Fruit fly (Drosophila melanogaster) whole organism, embryonic: ENCODE results near the gene rec.

Experiments
- Antp ChIP-seq: fragments of 200-800 bp; sonication (Bioruptor generic); optimal IDR thresholded peaks from 3 replicates; lab custom pipeline; 2016; ENCODE audit warnings: missing biosample characterization, missing genetic modification characterization
- Atf-2 ChIP-seq: fragments of 200-800 bp; sonication (Bioruptor generic); optimal IDR thresholded peaks from 2 replicates; lab custom pipeline; 2016; ENCODE audit warnings: missing biosample characterization, missing genetic modification characterization
- Bdp1 ChIP-seq: fragments of 200-800 bp; sonication (Bioruptor generic); optimal IDR thresholded peaks from 3 replicates; lab custom pipeline; 2016; ENCODE audit warnings: missing biosample characterization, missing genetic modification characterization
- Bteb2 ChIP-seq: fragments of 200-800 bp; sonication (Bioruptor generic); optimal IDR thresholded peaks from 2 replicates; lab custom pipeline; 2016; ENCODE audit warnings: missing biosample characterization, missing genetic modification characterization
- CG10431 ChIP-seq: fragments of 200-800 bp; sonication (Bioruptor generic); optimal IDR thresholded peaks from 3 replicates; lab custom pipeline; 2018; ENCODE audit warnings: missing biosample characterization, mild to moderate bottlenecking, missing genetic modification characterization
- CG10543 ChIP-seq: fragments of 200-800 bp; sonication (Bioruptor generic); optimal IDR thresholded peaks from 3 replicates; lab custom pipeline; 2017; ENCODE audit warnings: missing biosample characterization, mild to moderate bottlenecking, missing genetic modification characterization, moderate library complexity
- CG12219 ChIP-seq: fragments of 200-800 bp; sonication (Bioruptor generic); optimal IDR thresholded peaks from 3 replicates; lab custom pipeline; 2018; ENCODE audit warnings: missing biosample characterization, mild to moderate bottlenecking, missing genetic modification characterization
- CG13287 ChIP-seq: fragments of 200-800 bp; sonication (Bioruptor generic); IDR thresholded peaks from 2 replicates; pipeline ENCODE4 v1.3.6; 2022; ENCODE audit warnings: missing biosample characterization, missing genetic modification characterization; ENCODE audit not compliant: partially characterized antibody
- CG15269 ChIP-seq: fragments of 200-800 bp; sonication (Bioruptor generic); optimal IDR thresholded peaks from 2 replicates; lab custom pipeline; 2018; ENCODE audit warnings: missing biosample characterization, mild to moderate bottlenecking, missing genetic modification characterization, moderate library complexity
- CG17186 ChIP-seq: fragments of 200-800 bp; sonication (Bioruptor generic); optimal IDR thresholded peaks from 3 replicates; lab custom pipeline; 2017; ENCODE audit warnings: missing biosample characterization, missing genetic modification reagents, missing genetic modification characterization
- CG2678 ChIP-seq: fragments of 200-800 bp; sonication (Bioruptor generic); optimal IDR thresholded peaks from 3 replicates; lab custom pipeline; 2019; ENCODE audit warnings: missing biosample characterization, mild to moderate bottlenecking, missing genetic modification characterization, moderate library complexity
- CG3407 ChIP-seq: fragments of 200-800 bp; sonication (Bioruptor generic); optimal IDR thresholded peaks from 2 replicates; lab custom pipeline; 2018; ENCODE audit warnings: missing biosample characterization, mild to moderate bottlenecking, missing genetic modification characterization
- CG6175 ChIP-seq: fragments of 200-800 bp; sonication (Bioruptor generic); IDR thresholded peaks from 3 replicates; pipeline ENCODE4 v1.3.6; 2022; ENCODE audit warnings: missing biosample characterization, missing genetic modification characterization
- CG6254 ChIP-seq: fragments of 200-800 bp; sonication (Bioruptor generic); optimal IDR thresholded peaks from 3 replicates; lab custom pipeline; 2017; ENCODE audit warnings: mild to moderate bottlenecking, missing biosample characterization, missing genetic modification reagents, missing genetic modification characterization
- CG6791 ChIP-seq: fragments of 200-800 bp; sonication (Bioruptor generic); IDR thresholded peaks from 3 replicates; pipeline ENCODE4 v1.3.6; 2022; ENCODE audit warnings: missing biosample characterization, missing genetic modification characterization; ENCODE audit not compliant: partially characterized antibody
- CG7271 ChIP-seq: fragments of 200-800 bp; sonication (Bioruptor generic); optimal IDR thresholded peaks from 2 replicates; lab custom pipeline; 2018; ENCODE audit warnings: missing biosample characterization, mild to moderate bottlenecking, missing genetic modification characterization, moderate library complexity
- CG7372 ChIP-seq: fragments of 200-800 bp; sonication (Bioruptor generic); IDR thresholded peaks from 2 replicates; pipeline ENCODE4 v1.3.6; 2022; ENCODE audit warnings: missing biosample characterization, missing genetic modification characterization
- CkIIα-i1 ChIP-seq: fragments of 200-800 bp; sonication (Bioruptor generic); IDR thresholded peaks from 2 replicates; pipeline ENCODE4 v1.3.6; 2022; ENCODE audit warnings: missing biosample characterization, missing genetic modification characterization
- D19B ChIP-seq: fragments of 200-800 bp; sonication (Bioruptor generic); optimal IDR thresholded peaks from 2 replicates; lab custom pipeline; 2017; ENCODE audit warnings: missing biosample characterization, mild to moderate bottlenecking, missing genetic modification characterization
- Dll ChIP-seq: fragments of 200-800 bp; sonication (Bioruptor generic); IDR thresholded peaks from 4 replicates; pipeline ENCODE4 v1.3.6; 2022; ENCODE audit warnings: missing biosample characterization, missing genetic modification characterization; ENCODE audit not compliant: partially characterized antibody
- Doc3 ChIP-seq: fragments of 200-800 bp; sonication (Bioruptor generic); IDR thresholded peaks from 3 replicates; pipeline ENCODE4 v1.3.6; 2022; ENCODE audit warnings: missing biosample characterization, missing genetic modification characterization; ENCODE audit not compliant: partially characterized antibody
- Fer1 ChIP-seq: fragments of 200-800 bp; sonication (Bioruptor generic); optimal IDR thresholded peaks from 2 replicates; lab custom pipeline; 2017; ENCODE audit warnings: missing biosample characterization, mild to moderate bottlenecking, missing genetic modification characterization
- Fer3 ChIP-seq: fragments of 200-800 bp; sonication (Bioruptor generic); optimal IDR thresholded peaks from 2 replicates; lab custom pipeline; 2018; ENCODE audit warnings: missing biosample characterization, mild to moderate bottlenecking, missing genetic modification characterization, moderate library complexity
- Max ChIP-seq: fragments of 200-800 bp; sonication (Bioruptor generic); optimal IDR thresholded peaks from 2 replicates; lab custom pipeline; 2016; ENCODE audit warnings: missing biosample characterization, mild to moderate bottlenecking, missing genetic modification characterization
- Oli ChIP-seq: fragments of 200-800 bp; sonication (Bioruptor generic); optimal IDR thresholded peaks from 2 replicates; lab custom pipeline; 2018; ENCODE audit warnings: missing biosample characterization, mild to moderate bottlenecking, missing genetic modification characterization, moderate library complexity
- Opbp ChIP-seq: fragments of 200-800 bp; sonication (Bioruptor generic); IDR thresholded peaks from 3 replicates; pipeline ENCODE4 v1.3.6; 2022; ENCODE audit warnings: missing biosample characterization, missing genetic modification characterization; ENCODE audit not compliant: partially characterized antibody
- Rfx ChIP-seq: fragments of 200-800 bp; sonication (Bioruptor generic); IDR thresholded peaks from 2 replicates; pipeline ENCODE4 v1.3.6; 2022; ENCODE audit warnings: missing biosample characterization, missing genetic modification characterization
- YL-1 ChIP-seq: fragments of 200-800 bp; sonication (Bioruptor generic); optimal IDR thresholded peaks from 3 replicates; lab custom pipeline; 2017; ENCODE audit warnings: missing biosample characterization, mild to moderate bottlenecking, missing genetic modification characterization
- bsh ChIP-seq, 2 experiments: fragments of 200-800 bp; sonication (Bioruptor generic); optimal IDR thresholded peaks; 2 replicates each; lab custom pipeline; 2017 to 2018; ENCODE audit warnings: mild to moderate bottlenecking in 2 of 2, missing biosample characterization in 2 of 2, missing genetic modification characterization in 2 of 2, moderate library complexity in 1 of 2
- cad ChIP-seq: fragments of >200 bp; optimal IDR thresholded peaks from 2 replicates; lab custom pipeline; 2017; ENCODE audit warnings: missing biosample characterization, missing genetic modification characterization
- caup ChIP-seq: fragments of 200-800 bp; sonication (Bioruptor generic); optimal IDR thresholded peaks from 3 replicates; lab custom pipeline; 2017; ENCODE audit warnings: missing biosample characterization, mild to moderate bottlenecking, missing genetic modification characterization, moderate library complexity; ENCODE audit not compliant: severe bottlenecking
- corto ChIP-seq: fragments of 200-800 bp; sonication (Bioruptor generic); optimal IDR thresholded peaks from 2 replicates; lab custom pipeline; 2016; ENCODE audit warnings: missing biosample characterization, mild to moderate bottlenecking, missing genetic modification characterization, moderate library complexity
- ewg ChIP-seq: fragments of 200-800 bp; sonication (Bioruptor generic); optimal IDR thresholded peaks from 3 replicates; lab custom pipeline; 2017; ENCODE audit warnings: mild to moderate bottlenecking, missing biosample characterization, missing genetic modification reagents, missing genetic modification characterization
- fd64A ChIP-seq: fragments of 200-800 bp; sonication (Bioruptor generic); optimal IDR thresholded peaks from 3 replicates; lab custom pipeline; 2018; ENCODE audit warnings: missing biosample characterization, mild to moderate bottlenecking, missing genetic modification characterization
- grau ChIP-seq: fragments of 200-800 bp; optimal IDR thresholded peaks from 3 replicates; lab custom pipeline; 2019; ENCODE audit warnings: missing biosample characterization, mild to moderate bottlenecking, missing genetic modification characterization, moderate library complexity
- h ChIP-seq: fragments of >200 bp; optimal IDR thresholded peaks from 2 replicates; lab custom pipeline; 2017
- hkb ChIP-seq, 2 experiments: fragments of 200-800 bp in 1 of 2; fragments of >200 bp in 1 of 2; sonication (Bioruptor generic) in 1 of 2; IDR thresholded peaks in 1 of 2; optimal IDR thresholded peaks in 1 of 2; 2 replicates each; pipeline versions ENCODE4 v1.3.6 to Lab custom; 2017 to 2022; ENCODE audit warnings: missing biosample characterization in 1 of 2, missing genetic modification characterization in 1 of 2
- hth ChIP-seq: fragments of >200 bp; optimal IDR thresholded peaks from 2 replicates; lab custom pipeline; 2017; ENCODE audit warnings: inconsistent platforms
- inv ChIP-seq: fragments of 200-800 bp; sonication (Bioruptor generic); IDR thresholded peaks from 2 replicates; pipeline ENCODE4 v1.3.6; 2022; ENCODE audit warnings: missing biosample characterization, missing genetic modification characterization; ENCODE audit not compliant: partially characterized antibody
- mirr ChIP-seq: fragments of 200-800 bp; sonication (Bioruptor generic); optimal IDR thresholded peaks from 3 replicates; lab custom pipeline; 2018; ENCODE audit warnings: missing biosample characterization, mild to moderate bottlenecking, missing genetic modification characterization
- mld ChIP-seq: fragments of 200-800 bp; sonication (Bioruptor generic); IDR thresholded peaks from 3 replicates; pipeline ENCODE4 v1.3.6; 2022; ENCODE audit warnings: missing biosample characterization, missing genetic modification characterization; ENCODE audit not compliant: partially characterized antibody
- p53 ChIP-seq: fragments of 200-800 bp; sonication (Bioruptor generic); optimal IDR thresholded peaks from 2 replicates; lab custom pipeline; 2016; ENCODE audit warnings: missing biosample characterization, missing genetic modification characterization
- pros ChIP-seq: fragments of 200-800 bp; sonication (Bioruptor generic); optimal IDR thresholded peaks from 3 replicates; lab custom pipeline; 2019; ENCODE audit warnings: missing biosample characterization, mild to moderate bottlenecking, missing genetic modification characterization, moderate library complexity
- pum ChIP-seq: fragments of 200-800 bp; sonication (Bioruptor generic); optimal IDR thresholded peaks from 2 replicates; lab custom pipeline; 2016; ENCODE audit warnings: missing biosample characterization, missing genetic modification characterization
- sens ChIP-seq: fragments of 200-800 bp; sonication (Bioruptor generic); peaks from one replicate; lab custom pipeline; 2016; ENCODE audit warnings: missing biosample characterization, missing genetic modification characterization
- seq ChIP-seq: fragments of 200-800 bp; sonication (Bioruptor generic); IDR thresholded peaks from 2 replicates; pipeline ENCODE4 v1.3.6; 2022; ENCODE audit warnings: missing biosample characterization, missing genetic modification characterization
- sna ChIP-seq: fragments of 200-800 bp; sonication (Bioruptor generic); IDR thresholded peaks from 2 replicates; pipeline ENCODE4 v1.3.6; 2022; ENCODE audit warnings: missing biosample characterization, missing genetic modification characterization; ENCODE audit not compliant: partially characterized antibody
- ssp ChIP-seq: fragments of 200-800 bp; sonication (Bioruptor generic); IDR thresholded peaks from 2 replicates; pipeline ENCODE4 v1.3.6; 2022; ENCODE audit warnings: missing biosample characterization, missing genetic modification characterization
- tio ChIP-seq: fragments of 200-800 bp; sonication (Bioruptor generic); optimal IDR thresholded peaks from 2 replicates; lab custom pipeline; 2017; ENCODE audit warnings: missing biosample characterization, missing genetic modification characterization, inconsistent platforms
- wek ChIP-seq: fragments of 200-800 bp; sonication (Bioruptor generic); optimal IDR thresholded peaks from 3 replicates; lab custom pipeline; 2018; ENCODE audit warnings: missing biosample characterization, mild to moderate bottlenecking, missing genetic modification characterization, moderate library complexity

Gene rec

dm6 chr3R:15793372-15793802 lies 39.0 kb downstream of the rec start, which contains the start of gene nsl1 (continued):
- peak; percentile 96 for TF ChIP-seq CG13287
- peak; percentile 8 for TF ChIP-seq CG7271
- no peak for TF ChIP-seq Bdp1 (GFP tag; lab: Kevin White, UChicago)
- TF ChIP-seq Atf-2 (GFP tag; lab: Kevin White, UChicago): no peak
- TF ChIP-seq CG3407: no peak
- peak; percentile 98 for TF ChIP-seq CG17186 (GFP tag; lab: Kevin White, UChicago)
- TF ChIP-seq grau (tag; lab: Kevin White, UChicago): peak; percentile 44
- TF ChIP-seq CG10431 (GFP tag; lab: Kevin White, UChicago): no peak
- no peak for TF ChIP-seq hth (lab: Kevin White, UChicago)
- peak; percentile 56; the same call in 1 of the 2 replicates for TF ChIP-seq Rfx (GFP tag; lab: Robert Waterston, UW)
- TF ChIP-seq Max (GFP tag; lab: Kevin White, UChicago): peak; percentile 41
- peak; percentile 97 for TF ChIP-seq inv (GFP tag; lab: Robert Waterston, UW)
- no peak for TF ChIP-seq CG12219 (GFP tag; lab: Kevin White, UChicago)
- TF ChIP-seq ewg (GFP tag; lab: Kevin White, UChicago): peak; percentile 89
- peak; percentile 63 for TF ChIP-seq caup (GFP tag; lab: Kevin White, UChicago)
- TF ChIP-seq YL-1: peak; percentile 94
- peak; percentile 67 for TF ChIP-seq hkb (optimal IDR thresholded peaks at IDR 0.05; lab: Kevin White, UChicago)
- TF ChIP-seq hkb (GFP tag; IDR thresholded peaks at IDR 0.05; lab: Robert Waterston, UW): 0 out of 2 replicates have a peak, but pooled peaks have one; percentile 11
- TF ChIP-seq Opbp: peak; percentile 96
- TF ChIP-seq CkIIα-i1: no peak
- peak; percentile 96 for TF ChIP-seq CG6791 (GFP tag; lab: Robert Waterston, UW)
- no peak for TF ChIP-seq CG7372 (GFP tag; lab: Robert Waterston, UW)
- peak; percentile 33 for TF ChIP-seq mirr (GFP tag; lab: Kevin White, UChicago)
- peak; percentile 17 for TF ChIP-seq CG2678
- no peak for TF ChIP-seq CG6254
- peak; percentile 96 for TF ChIP-seq sna (GFP tag; lab: Robert Waterston, UW)
- no peak for TF ChIP-seq D19B (GFP tag; lab: Kevin White, UChicago)
- no peak for TF ChIP-seq wek
- TF ChIP-seq Antp (GFP tag; lab: Kevin White, UChicago): peak; percentile 24
- no peak for TF ChIP-seq pum (GFP tag; lab: Kevin White, UChicago)
- TF ChIP-seq Fer1: peak; percentile 39
- TF ChIP-seq tio (GFP tag; lab: Kevin White, UChicago): no peak
- no peak for TF ChIP-seq seq (GFP tag; lab: Robert Waterston, UW)
- peak; percentile 95 for TF ChIP-seq Doc3 (GFP tag; lab: Robert Waterston, UW)
- TF ChIP-seq ssp (GFP tag; lab: Robert Waterston, UW): no peak
- no peak for TF ChIP-seq p53 (GFP tag; lab: Kevin White, UChicago)
- peak; percentile 97 for TF ChIP-seq Dll (GFP tag; lab: Robert Waterston, UW)
- no peak for TF ChIP-seq h (lab: Kevin White, UChicago)
- TF ChIP-seq corto (GFP tag; lab: Kevin White, UChicago): peak; percentile 73
- no peak for TF ChIP-seq Oli
- peak; percentile 46 for TF ChIP-seq CG10543 (GFP tag; lab: Kevin White, UChicago)
- no peak for TF ChIP-seq Fer3 (tag; lab: Kevin White, UChicago)
- TF ChIP-seq Bteb2 (GFP tag; lab: Kevin White, UChicago): no peak
- no peak for TF ChIP-seq pros (GFP tag; lab: Kevin White, UChicago)
- TF ChIP-seq cad (GFP tag; lab: Kevin White, UChicago): no peak
- no peak for TF ChIP-seq fd64A (GFP tag; lab: Kevin White, UChicago)
- TF ChIP-seq CG6175: no peak
- TF ChIP-seq CG15269 (tag; lab: Kevin White, UChicago): peak; percentile 18
- peak; percentile 90 for TF ChIP-seq mld (GFP tag; lab: Robert Waterston, UW)
- TF ChIP-seq bsh (GFP tag; optimal IDR thresholded peaks at IDR 0.05; lab: Kevin White, UChicago): peak in 1 of 2 experiments; percentile 31
- peak; percentile 74 for TF ChIP-seq sens (GFP tag; lab: Kevin White, UChicago)
